Worm (Caenorhabditis elegans) whole organism, L4 larva: ENCODE data around the gene str-165.
A peak's percentile ranks its signal among the peaks of the same experiment; 100 is the strongest.

Experiments
- F10B5.3 ChIP-seq: sonication (generic microtip); optimal IDR thresholded peaks from 2 replicates; lab custom pipeline; 2016; ENCODE audit warnings: mild to moderate bottlenecking, missing genetic modification characterization, missing compliant biosample characterization
- F37D6.2 ChIP-seq: sonication (generic microtip); optimal IDR thresholded peaks from 2 replicates; lab custom pipeline; 2016; ENCODE audit warnings: mild to moderate bottlenecking, missing genetic modification characterization, missing compliant biosample characterization
- R02D3.7 ChIP-seq: fragments of 150-350 bp; sonication (generic microtip); optimal IDR thresholded peaks from 3 replicates; lab custom pipeline; 2014; ENCODE audit warnings: missing biosample characterization, missing genetic modification characterization
- T26A8.4 ChIP-seq: fragments of 200-800 bp; sonication (Bioruptor generic); IDR thresholded peaks from 2 replicates; pipeline ENCODE4 v1.3.6; 2022; ENCODE audit warnings: missing genetic modification characterization, missing compliant biosample characterization
- Y75B8A.6 ChIP-seq: fragments of 200-800 bp; sonication (Bioruptor generic); IDR thresholded peaks from 2 replicates; pipeline ENCODE4 v1.3.6; 2022; ENCODE audit warnings: missing genetic modification reagents, missing genetic modification characterization, missing compliant biosample characterization
- ZK337.2 ChIP-seq: fragments of 200-800 bp; sonication (Bioruptor generic); IDR thresholded peaks from 2 replicates; pipeline ENCODE4 v1.3.6; 2022; ENCODE audit warnings: missing genetic modification reagents, missing genetic modification characterization, missing compliant biosample characterization
- aha-1 ChIP-seq: fragments of 150-350 bp; peaks from one replicate; lab custom pipeline; 2014; ENCODE audit warnings: missing biosample characterization, missing genetic modification characterization
- ama-1 ChIP-seq: fragments of 150-350 bp; optimal IDR thresholded peaks from 2 replicates; lab custom pipeline; 2014; ENCODE audit warnings: inconsistent platforms, mixed read lengths
- ceh-20 ChIP-seq: fragments of 200-800 bp; sonication (Bioruptor generic); IDR thresholded peaks from 2 replicates; pipeline ENCODE4 v1.3.6; 2022; ENCODE audit warnings: missing genetic modification reagents, missing genetic modification characterization, missing compliant biosample characterization
- ceh-28 ChIP-seq: fragments of 150-350 bp; optimal IDR thresholded peaks from 2 replicates; lab custom pipeline; 2014; ENCODE audit warnings: missing biosample characterization, missing genetic modification reagents, missing genetic modification characterization
- ceh-62 ChIP-seq: sonication (generic microtip); optimal IDR thresholded peaks from 2 replicates; lab custom pipeline; 2017; ENCODE audit warnings: missing biosample characterization, missing genetic modification characterization
- ctbp-1 ChIP-seq: fragments of 200-800 bp; sonication (Bioruptor generic); IDR thresholded peaks from 2 replicates; pipeline ENCODE4 v1.3.6; 2022; ENCODE audit warnings: missing genetic modification reagents, missing genetic modification characterization, missing compliant biosample characterization
- daf-12 ChIP-seq: fragments of 150-350 bp; optimal IDR thresholded peaks from 2 replicates; lab custom pipeline; 2014; ENCODE audit warnings: missing biosample characterization, missing genetic modification reagents, missing genetic modification characterization
- daf-16 ChIP-seq, 3 experiments: sonication (generic microtip); optimal IDR thresholded peaks; 2 replicates each; lab custom pipeline; 2016 to 2017; ENCODE audit warnings: missing genetic modification characterization in 3 of 3, missing genetic modification reagents in 3 of 3, mild to moderate bottlenecking in 2 of 3, missing compliant biosample characterization in 2 of 3, missing biosample characterization in 1 of 3, moderate library complexity in 1 of 3
- daf-19 ChIP-seq: fragments of 200-800 bp; sonication (Bioruptor generic); conservative IDR thresholded peaks from 2 replicates; pipeline ENCODE4 v1.3.6; 2022; ENCODE audit warnings: missing genetic modification characterization, missing compliant biosample characterization
- dmd-6 ChIP-seq: fragments of 200-800 bp; sonication (Bioruptor generic); IDR thresholded peaks from 2 replicates; pipeline ENCODE4 v1.3.6; 2022; ENCODE audit warnings: missing genetic modification reagents, missing genetic modification characterization, missing compliant biosample characterization
- dmd-9 ChIP-seq: fragments of 200-800 bp; sonication (Bioruptor generic); IDR thresholded peaks from 2 replicates; pipeline ENCODE4 v1.3.6; 2022; ENCODE audit warnings: missing genetic modification reagents, missing genetic modification characterization, missing compliant biosample characterization
- dve-1 ChIP-seq: sonication (generic microtip); optimal IDR thresholded peaks from 2 replicates; lab custom pipeline; 2017; ENCODE audit warnings: antibody characterized with exemption, mild to moderate bottlenecking, missing genetic modification characterization, missing compliant biosample characterization; ENCODE audit not compliant: insufficient read depth
- fkh-10 ChIP-seq: fragments of 150-350 bp; optimal IDR thresholded peaks from 2 replicates; lab custom pipeline; 2014; ENCODE audit warnings: missing biosample characterization, missing genetic modification reagents, missing genetic modification characterization
- fos-1 ChIP-seq: fragments of 150-350 bp; optimal IDR thresholded peaks from 2 replicates; lab custom pipeline; 2014; ENCODE audit warnings: missing biosample characterization, missing genetic modification characterization
- hif-1 ChIP-seq, 2 experiments: sonication (generic microtip); optimal IDR thresholded peaks; 2 replicates each; lab custom pipeline; 2016 to 2017; ENCODE audit warnings: missing compliant biosample characterization in 2 of 2, missing genetic modification characterization in 2 of 2, missing genetic modification reagents in 2 of 2, missing genotype in 2 of 2, mild to moderate bottlenecking in 1 of 2
- hlh-11 ChIP-seq: fragments of 200-800 bp; sonication (Bioruptor generic); optimal IDR thresholded peaks from 2 replicates; lab custom pipeline; 2018; ENCODE audit warnings: mild to moderate bottlenecking, missing genetic modification characterization, missing compliant biosample characterization
- hmg-1.1 ChIP-seq: fragments of 200-800 bp; sonication (Bioruptor generic); IDR thresholded peaks from 2 replicates; pipeline ENCODE4 v1.3.6; 2022; ENCODE audit warnings: missing genetic modification reagents, missing genetic modification characterization, missing compliant biosample characterization
- lim-7 ChIP-seq: fragments of 200-800 bp; sonication (Bioruptor generic); IDR thresholded peaks from 2 replicates; pipeline ENCODE4 v1.3.6; 2022; ENCODE audit warnings: missing genetic modification characterization, missing compliant biosample characterization
- lin-13 ChIP-seq: fragments of 150-350 bp; optimal IDR thresholded peaks from 2 replicates; lab custom pipeline; 2014; ENCODE audit warnings: missing biosample characterization, missing genetic modification reagents, missing genetic modification characterization
- lin-15B ChIP-seq: fragments of 150-350 bp; sonication (generic microtip); optimal IDR thresholded peaks from 3 replicates; lab custom pipeline; 2014; ENCODE audit warnings: missing biosample characterization, missing genetic modification characterization
- lin-38 ChIP-seq: fragments of 200-800 bp; sonication (Bioruptor generic); IDR thresholded peaks from 2 replicates; pipeline ENCODE4 v1.3.6; 2022; ENCODE audit warnings: missing genetic modification reagents, missing genetic modification characterization, missing compliant biosample characterization
- lsy-2 ChIP-seq, 2 experiments: fragments of 150-350 bp in 1 of 2; sonication (generic microtip) in 1 of 2; optimal IDR thresholded peaks; 2 replicates each; lab custom pipeline; 2014 to 2017; ENCODE audit warnings: missing biosample characterization in 2 of 2, missing genetic modification characterization in 2 of 2
- madf-9 ChIP-seq: fragments of 200-800 bp; sonication (Bioruptor generic); conservative IDR thresholded peaks from 2 replicates; pipeline ENCODE4 v1.3.6; 2022; ENCODE audit warnings: missing genetic modification reagents, missing genetic modification characterization, missing compliant biosample characterization
- mdl-1 ChIP-seq, 2 experiments: fragments of 150-350 bp in 1 of 2; sonication (generic microtip) in 1 of 2; optimal IDR thresholded peaks; 2 replicates each; lab custom pipeline; 2014 to 2017; ENCODE audit warnings: missing biosample characterization in 2 of 2, missing genetic modification characterization in 2 of 2
- nhr-10 ChIP-seq: fragments of 150-350 bp; optimal IDR thresholded peaks from 2 replicates; lab custom pipeline; 2014; ENCODE audit warnings: missing biosample characterization, missing genetic modification characterization
- nhr-102 ChIP-seq: sonication (generic microtip); optimal IDR thresholded peaks from 2 replicates; lab custom pipeline; 2016; ENCODE audit warnings: mild to moderate bottlenecking, missing genetic modification characterization, moderate library complexity, missing compliant biosample characterization
- nhr-11 ChIP-seq: fragments of 150-350 bp; optimal IDR thresholded peaks from 2 replicates; lab custom pipeline; 2014; ENCODE audit warnings: missing biosample characterization, missing genetic modification characterization
- nhr-111 ChIP-seq: fragments of 200-800 bp; sonication (Bioruptor generic); optimal IDR thresholded peaks from 2 replicates; lab custom pipeline; 2018; ENCODE audit warnings: mild to moderate bottlenecking, missing genetic modification characterization, missing compliant biosample characterization
- nhr-25 ChIP-seq: sonication (generic microtip); optimal IDR thresholded peaks from 2 replicates; lab custom pipeline; 2017; ENCODE audit warnings: missing genetic modification characterization, mild to moderate bottlenecking, missing compliant biosample characterization, antibody characterized with exemption, moderate library complexity, borderline replicate concordance; ENCODE audit not compliant: insufficient read depth
- nhr-41 ChIP-seq: fragments of 200-800 bp; sonication (Bioruptor generic); IDR thresholded peaks from 2 replicates; pipeline ENCODE4 v1.3.6; 2022; ENCODE audit warnings: missing genetic modification reagents, missing genetic modification characterization, missing compliant biosample characterization
- nhr-48 ChIP-seq: sonication (generic microtip); optimal IDR thresholded peaks from 2 replicates; lab custom pipeline; 2016; ENCODE audit warnings: mild to moderate bottlenecking, missing genetic modification characterization, missing compliant biosample characterization
- nhr-6 ChIP-seq: fragments of 150-350 bp; optimal IDR thresholded peaks from 2 replicates; lab custom pipeline; 2014; ENCODE audit warnings: missing biosample characterization, missing genetic modification characterization
- nhr-77 ChIP-seq: fragments of 150-350 bp; optimal IDR thresholded peaks from 2 replicates; lab custom pipeline; 2014; ENCODE audit warnings: missing biosample characterization, missing genetic modification characterization
- pha-4 ChIP-seq, 2 experiments: fragments of 150-350 bp in 1 of 2; fragments of 200-800 bp in 1 of 2; sonication (Bioruptor generic) in 1 of 2; IDR thresholded peaks in 1 of 2; optimal IDR thresholded peaks in 1 of 2; 2 replicates each; pipeline versions ENCODE4 v1.3.6 to Lab custom; 2014 to 2022; ENCODE audit warnings: missing genetic modification characterization in 2 of 2, missing genetic modification reagents in 2 of 2, missing biosample characterization in 1 of 2, missing compliant biosample characterization in 1 of 2
- rbr-2 ChIP-seq: sonication (generic microtip); optimal IDR thresholded peaks from 2 replicates; lab custom pipeline; 2016; ENCODE audit warnings: missing genotype, missing genetic modification characterization, missing compliant biosample characterization
- set-16 ChIP-seq: fragments of 200-800 bp; sonication (Bioruptor generic); IDR thresholded peaks from 2 replicates; pipeline ENCODE4 v1.3.6; 2022; ENCODE audit warnings: missing genetic modification reagents, missing genetic modification characterization, missing compliant biosample characterization
- snpc-1.2 ChIP-seq: fragments of 200-800 bp; sonication (Bioruptor generic); IDR thresholded peaks from 2 replicates; pipeline ENCODE4 v1.3.6; 2022; ENCODE audit warnings: missing genetic modification reagents, missing genetic modification characterization, missing compliant biosample characterization
- spr-1 ChIP-seq: sonication (generic microtip); optimal IDR thresholded peaks from 2 replicates; lab custom pipeline; 2016; ENCODE audit warnings: mild to moderate bottlenecking, missing genetic modification characterization, missing compliant biosample characterization
- spr-3 ChIP-seq: fragments of 200-800 bp; sonication (Bioruptor generic); optimal IDR thresholded peaks from 2 replicates; lab custom pipeline; 2018; ENCODE audit warnings: mild to moderate bottlenecking, missing genetic modification characterization, missing compliant biosample characterization
- tra-1 ChIP-seq: fragments of 200-800 bp; sonication (Bioruptor generic); IDR thresholded peaks from 2 replicates; pipeline ENCODE4 v1.3.6; 2022; ENCODE audit warnings: missing genetic modification reagents, missing genetic modification characterization, missing compliant biosample characterization
- unc-62 ChIP-seq, 3 experiments: fragments of 150-350 bp in 1 of 3; sonication (generic microtip); optimal IDR thresholded peaks in 2 of 3; peaks in 1 of 3; 1 replicate in 1 of 3; 2 replicates in 2 of 3; lab custom pipeline; 2014 to 2017; ENCODE audit warnings: missing biosample characterization in 3 of 3, missing genetic modification characterization in 3 of 3, missing genetic modification reagents in 3 of 3, missing genotype in 1 of 3
- zip-11 ChIP-seq: fragments of 200-800 bp; sonication (Bioruptor generic); IDR thresholded peaks from 2 replicates; pipeline ENCODE4 v1.3.6; 2022; ENCODE audit warnings: missing genetic modification characterization, missing compliant biosample characterization
- ztf-7 ChIP-seq: fragments of 150-350 bp; optimal IDR thresholded peaks from 2 replicates; lab custom pipeline; 2014; ENCODE audit warnings: missing biosample characterization, missing genetic modification characterization

Gene str-165

ce11 chrV:13789362-13789761 is 41.6 kb upstream of the str-165 start (continued):
- TF ChIP-seq rbr-2 (tag; lab: Kevin White, UChicago) (peak; percentile 77), mdl-1 (tag; optimal IDR thresholded peaks at IDR 0.05; lab: Kevin White, UChicago) (peak; percentile 40 to 87), tra-1 (peak; percentile 53), spr-3 (no peak), lin-15B (peak; percentile 30), nhr-41 (no peak), lsy-2 (tag; optimal IDR thresholded peaks at IDR 0.05; lab: Kevin White, UChicago) (peak; percentile 84 to 88), nhr-102 (peak; percentile 36), hmg-1.1 (GFP tag; lab: Robert Waterston, UW) (peak; percentile 83), fkh-10 (GFP tag; lab: Kevin White, UChicago) (peak; percentile 74), madf-9 (peak; percentile 39; the same call in 1 of the 2 replicates), nhr-10 (tag; lab: Kevin White, UChicago) (peak; percentile 18), aha-1 (peak; percentile 91), ceh-62 (tag; lab: Kevin White, UChicago) (no peak), lim-7 (no peak), nhr-111 (GFP tag; lab: Kevin White, UChicago) (no peak), daf-19 (GFP tag; lab: Robert Waterston, UW) (no peak), F10B5.3 (peak; percentile 33), ctbp-1 (GFP tag; lab: Robert Waterston, UW) (peak; percentile 30; the same call in 1 of the 2 replicates), nhr-48 (tag; lab: Kevin White, UChicago) (peak; percentile 3), lin-13 (GFP tag; lab: Kevin White, UChicago) (peak; percentile 39), zip-11 (GFP tag; lab: Robert Waterston, UW) (no peak), dmd-9 (0 out of 2 replicates have a peak, but pooled peaks have one; percentile 50), F37D6.2 (peak; percentile 9), dve-1 (tag; lab: Kevin White, UChicago) (peak; percentile 95), nhr-6 (peak; percentile 99), pha-4 (GFP tag; IDR thresholded peaks at IDR 0.05; lab: Robert Waterston, UW) (peak; percentile 56), pha-4 (tag; optimal IDR thresholded peaks at IDR 0.05; lab: Kevin White, UChicago) (peak; percentile 72), snpc-1.2 (GFP tag; lab: Robert Waterston, UW) (no peak), ceh-28 (tag; lab: Kevin White, UChicago) (peak; percentile 35), daf-12 (tag; lab: Kevin White, UChicago) (no peak), lin-38 (GFP tag; lab: Robert Waterston, UW) (peak; percentile 80), dmd-6 (GFP tag; lab: Robert Waterston, UW) (peak; percentile 82), T26A8.4 (peak; percentile 52), Y75B8A.6 (no peak), spr-1 (tag; lab: Kevin White, UChicago) (peak; percentile 15), ama-1 (lab: Kevin White, UChicago) (peak; percentile 72), fos-1 (no peak), unc-62 (GFP tag; optimal IDR thresholded peaks at IDR 0.05 in 1 of 2; lab: Kevin White, UChicago) (peak in 1 of 2 experiments; percentile 100), unc-62 (tag; optimal IDR thresholded peaks at IDR 0.05; lab: Kevin White, UChicago) (no peak), nhr-11 (tag; lab: Kevin White, UChicago) (peak; percentile 96), nhr-25 (tag; lab: Kevin White, UChicago) (peak; percentile 46), ZK337.2 (GFP tag; lab: Robert Waterston, UW) (no peak), nhr-77 (tag; lab: Kevin White, UChicago) (peak; percentile 94), hlh-11 (tag; lab: Kevin White, UChicago) (peak; percentile 91), hif-1 (tag; optimal IDR thresholded peaks at IDR 0.05; lab: Kevin White, UChicago) (peak in 1 of 2 experiments; percentile 85), ceh-20 (peak; percentile 82), set-16 (GFP tag; lab: Robert Waterston, UW) (peak; percentile 35; the same call in 1 of the 2 replicates), ztf-7 (no peak), daf-16 (GFP tag; optimal IDR thresholded peaks at IDR 0.05; lab: Kevin White, UChicago) (peak; percentile 50 to 51), daf-16 (tag; optimal IDR thresholded peaks at IDR 0.05; lab: Kevin White, UChicago) (peak; percentile 90), R02D3.7 (tag; lab: Kevin White, UChicago) (no peak)
